Fruit fly (Drosophila melanogaster): ENCODE measurements around the gene RhoGAP93B.
A peak's percentile ranks its signal among the peaks of the same experiment; 100 is the strongest.

Gene RhoGAP93B

DNA sequence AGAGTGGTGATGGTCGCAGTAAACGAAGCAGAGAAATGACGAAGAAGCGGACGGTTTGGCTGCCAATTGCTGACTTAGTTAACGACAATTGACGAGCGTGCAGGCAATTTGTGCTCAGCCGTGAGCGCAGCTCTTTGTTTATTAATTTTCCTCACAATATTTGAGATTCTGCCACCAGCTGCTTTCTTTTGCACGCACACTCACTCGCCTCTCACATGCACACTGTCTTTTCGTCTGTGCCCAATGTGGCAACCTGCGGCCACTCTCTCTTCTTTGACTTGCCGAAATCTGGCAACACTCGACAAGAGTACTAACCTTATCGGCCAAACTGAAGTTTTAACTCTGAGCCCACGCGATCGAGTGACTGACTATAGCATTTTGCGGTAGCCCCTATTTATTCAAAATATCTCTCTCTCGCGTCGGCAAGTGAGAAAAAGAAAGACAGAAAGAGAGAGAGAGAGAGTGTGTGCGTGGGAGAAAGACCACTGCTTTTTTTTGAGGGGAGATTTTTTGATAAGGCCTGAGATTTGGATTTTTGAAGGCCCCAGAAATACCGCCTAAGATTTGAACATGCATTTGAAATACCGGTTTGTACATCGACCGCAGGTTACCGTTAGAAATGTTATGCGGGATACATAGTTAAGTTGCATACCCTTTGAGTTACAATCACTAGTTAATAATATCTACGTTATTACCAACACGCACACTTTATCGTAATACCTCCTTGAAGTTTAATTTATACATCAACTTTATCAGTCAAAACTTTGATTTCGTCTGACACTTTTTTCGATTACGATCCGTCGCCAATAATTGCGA is 37.0 kb downstream of the RhoGAP93B start, which contains the start of gene Mvl:
Mvl (minus strand) TSS at position 371 of the 816 bp plus-strand sequence.
- TF ChIP-seq rgr (GFP tag; optimal IDR thresholded peaks at IDR 0.05), result peak; percentile 38
- no peak for TF ChIP-seq Myc (optimal IDR thresholded peaks at IDR 0.05)
- no peak for TF ChIP-seq Rel (GFP tag; optimal IDR thresholded peaks at IDR 0.05)
- TF ChIP-seq Rel (tag; optimal IDR thresholded peaks at IDR 0.05), result peak; percentile 72
- no peak for TF ChIP-seq GATAd (GFP tag; optimal IDR thresholded peaks at IDR 0.05)
- no peak for TF ChIP-seq N (GFP tag; optimal IDR thresholded peaks at IDR 0.05)
- peak; percentile 7 for TF ChIP-seq psq (GFP tag; optimal IDR thresholded peaks at IDR 0.05)
- TF ChIP-seq sage (GFP tag; optimal IDR thresholded peaks at IDR 0.05), result no peak
- TF ChIP-seq tai (GFP tag; optimal IDR thresholded peaks at IDR 0.05), result no peak
- TF ChIP-seq Abd-B (GFP tag; optimal IDR thresholded peaks at IDR 0.05), result no peak
- peak; percentile 56 for TF ChIP-seq Hr83 (GFP tag; optimal IDR thresholded peaks at IDR 0.05; ENCODE audit: poor library complexity, severe bottlenecking)
- no peak for TF ChIP-seq dmrt93B (GFP tag; optimal IDR thresholded peaks at IDR 0.05)
- peak in 1 of 2 experiments; percentile 32 for TF ChIP-seq dl (GFP tag; optimal IDR thresholded peaks at IDR 0.05; ENCODE audit: insufficient read depth in 1 of 2, partially characterized antibody in 2 of 2)
- TF ChIP-seq usp (GFP tag; optimal IDR thresholded peaks at IDR 0.05), result no peak
- TF ChIP-seq foxo (GFP tag; optimal IDR thresholded peaks at IDR 0.05), result peak in 1 of 2 experiments; percentile 3
- peak; percentile 4 for TF ChIP-seq Sp1 (GFP tag; optimal IDR thresholded peaks at IDR 0.05)
- TF ChIP-seq fru (GFP tag; optimal IDR thresholded peaks at IDR 0.05), result peak; percentile 55
- peak; percentile 69 for TF ChIP-seq Dif (GFP tag; optimal IDR thresholded peaks at IDR 0.05; ENCODE audit: partially characterized antibody)
- peak; percentile 72 for TF ChIP-seq h (GFP tag; optimal IDR thresholded peaks at IDR 0.05)
- TF ChIP-seq br (GFP tag; optimal IDR thresholded peaks at IDR 0.05), result peak; percentile 36
- TF ChIP-seq Hnf4 (GFP tag; optimal IDR thresholded peaks at IDR 0.05), result peak; percentile 48
- TF ChIP-seq Vsx2 (GFP tag; optimal IDR thresholded peaks at IDR 0.05; ENCODE audit: partially characterized antibody), result no peak

DNA sequence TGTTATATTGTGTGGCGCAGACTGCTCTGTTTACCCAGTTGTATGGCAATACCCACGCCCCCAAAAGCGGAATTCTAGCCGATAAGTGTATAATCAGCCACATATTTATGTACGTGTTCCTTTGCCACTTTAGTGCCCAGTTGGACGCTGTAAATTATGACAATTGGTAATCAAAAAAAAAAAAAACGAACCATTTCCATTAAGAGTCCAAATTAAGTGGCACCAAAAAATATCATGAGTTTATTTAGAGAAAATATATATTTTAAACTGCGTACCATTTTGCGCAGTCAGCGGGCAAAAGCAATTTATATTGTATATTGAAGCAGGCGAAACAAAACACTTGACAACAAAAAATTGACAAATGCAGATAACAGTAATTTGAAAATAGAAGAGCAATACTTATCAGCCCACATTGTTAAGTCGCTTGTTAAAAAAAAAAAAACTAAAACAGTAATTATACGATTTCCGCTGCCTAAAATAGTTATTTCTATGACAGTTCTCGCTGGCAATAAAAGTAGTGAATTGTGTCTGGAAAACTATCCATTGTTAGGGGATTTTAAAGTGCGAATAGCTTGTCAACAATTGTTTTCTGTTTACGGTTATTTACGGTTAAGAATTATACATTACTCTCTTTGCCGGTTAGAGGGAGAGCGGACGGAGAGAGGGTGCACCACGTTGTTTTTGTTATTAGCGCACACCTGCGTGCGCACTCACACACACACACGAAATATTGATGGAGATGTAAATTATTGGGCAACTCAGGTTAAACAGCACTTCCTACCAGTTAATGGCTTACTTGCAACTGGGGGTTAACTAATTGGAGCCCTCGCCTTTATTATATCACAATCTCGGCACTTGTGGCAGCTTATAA is 37.9 kb downstream of the RhoGAP93B start:
- TF ChIP-seq rgr (GFP tag; optimal IDR thresholded peaks at IDR 0.05), result no peak
- TF ChIP-seq Hnf4 (GFP tag; optimal IDR thresholded peaks at IDR 0.05), result peak; percentile 2
- peak; percentile 51 for TF ChIP-seq brk (GFP tag; optimal IDR thresholded peaks at IDR 0.05)
- peak; percentile 11 for TF ChIP-seq CrebA (GFP tag; optimal IDR thresholded peaks at IDR 0.05; ENCODE audit: borderline replicate concordance)

DNA sequence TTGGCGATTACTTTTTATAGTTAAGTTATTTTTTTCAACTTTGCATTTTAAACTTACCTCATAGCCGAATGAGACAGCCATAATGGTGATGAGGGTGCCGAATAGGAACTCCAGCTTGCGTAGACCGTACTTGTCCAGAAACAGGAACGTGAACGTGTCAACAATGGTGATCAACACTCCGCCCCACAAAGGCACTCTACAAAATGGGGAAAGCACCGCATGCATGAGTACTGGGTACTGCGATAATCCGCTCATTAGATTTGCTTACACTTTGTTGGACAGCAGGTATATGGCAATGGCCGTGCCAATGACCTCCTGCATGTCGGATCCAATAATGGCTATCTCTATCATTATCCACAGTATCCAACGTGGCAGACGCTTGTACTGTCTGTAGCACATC is 40.1 kb downstream of the RhoGAP93B start:
- TF ChIP-seq CG32264 (GFP tag; optimal IDR thresholded peaks at IDR 0.05), result no peak
- no peak for TF ChIP-seq fru (GFP tag; optimal IDR thresholded peaks at IDR 0.05)
- no peak for TF ChIP-seq dl (GFP tag; optimal IDR thresholded peaks at IDR 0.05; ENCODE audit: insufficient read depth in 1 of 2, partially characterized antibody in 2 of 2)
- no peak for TF ChIP-seq CrebA (GFP tag; optimal IDR thresholded peaks at IDR 0.05; ENCODE audit: borderline replicate concordance)
- TF ChIP-seq Rel (GFP tag; optimal IDR thresholded peaks at IDR 0.05), result no peak
- peak; percentile 94 for TF ChIP-seq Rel (tag; optimal IDR thresholded peaks at IDR 0.05)
- TF ChIP-seq HLH106 (tag; optimal IDR thresholded peaks at IDR 0.05), result no peak
- no peak for TF ChIP-seq Hr83 (GFP tag; optimal IDR thresholded peaks at IDR 0.05; ENCODE audit: poor library complexity, severe bottlenecking)
- TF ChIP-seq jim (GFP tag; optimal IDR thresholded peaks at IDR 0.05), result no peak

DNA sequence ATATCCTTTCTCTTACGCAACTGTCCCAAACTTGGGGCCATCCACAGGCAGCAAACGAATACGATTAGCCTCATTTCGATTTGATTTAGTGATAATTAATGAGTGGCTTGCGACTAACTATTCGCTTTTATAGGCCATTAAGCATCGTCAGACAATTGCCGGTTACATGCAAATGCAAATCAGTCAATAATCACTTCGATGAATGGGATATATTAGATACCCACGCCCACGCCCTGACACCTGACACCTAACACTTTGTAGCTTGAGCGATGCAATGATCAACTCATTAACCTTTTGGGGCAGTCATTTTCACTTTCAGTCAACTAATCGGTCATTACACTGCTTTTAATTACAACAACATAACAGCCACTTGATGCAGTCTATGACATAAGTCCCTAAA is 46.8 kb downstream of the RhoGAP93B start, which contains the start of gene Jhbp15:
Jhbp15 (minus strand) TSS at position 101 of the 400 bp plus-strand sequence.
- no peak for TF ChIP-seq woc (GFP tag; optimal IDR thresholded peaks at IDR 0.05)
- TF ChIP-seq rgr (GFP tag; optimal IDR thresholded peaks at IDR 0.05), result no peak
- no peak for TF ChIP-seq h (GFP tag; optimal IDR thresholded peaks at IDR 0.05)
- TF ChIP-seq OdsH (GFP tag; optimal IDR thresholded peaks at IDR 0.05), result no peak
- no peak for TF ChIP-seq Sp1 (GFP tag; optimal IDR thresholded peaks at IDR 0.05)
- TF ChIP-seq Vsx2 (GFP tag; optimal IDR thresholded peaks at IDR 0.05; ENCODE audit: partially characterized antibody), result no peak
- TF ChIP-seq Myc (optimal IDR thresholded peaks at IDR 0.05), result no peak
- no peak for TF ChIP-seq sage (GFP tag; optimal IDR thresholded peaks at IDR 0.05)
- TF ChIP-seq CrebA (GFP tag; optimal IDR thresholded peaks at IDR 0.05; ENCODE audit: borderline replicate concordance), result no peak
- TF ChIP-seq fru (GFP tag; optimal IDR thresholded peaks at IDR 0.05), result no peak
- no peak for TF ChIP-seq Rel (GFP tag; optimal IDR thresholded peaks at IDR 0.05)
- no peak for TF ChIP-seq Rel (tag; optimal IDR thresholded peaks at IDR 0.05)
- no peak for TF ChIP-seq sv (GFP tag; optimal IDR thresholded peaks at IDR 0.05)
